Fruit fly (Drosophila melanogaster) whole organism, pupa: ENCODE data around the gene Ptp36E.

Source experiments
- CG10348 ChIP-seq: fragments of 200-800 bp; sonication (Bioruptor generic); IDR thresholded peaks from 2 replicates; pipeline ENCODE4 v1.3.6; 2022; ENCODE audit warnings: missing biosample characterization, missing genetic modification characterization
- CG12605 ChIP-seq: fragments of 200-800 bp; sonication (Bioruptor generic); IDR thresholded peaks from 2 replicates; pipeline ENCODE4 v1.3.6; 2022; ENCODE audit warnings: missing biosample characterization, missing genetic modification characterization
- CG13204 ChIP-seq: fragments of 200-800 bp; sonication (Bioruptor generic); optimal IDR thresholded peaks from 2 replicates; lab custom pipeline; 2018; ENCODE audit warnings: missing biosample characterization, mild to moderate bottlenecking, missing genetic modification characterization, moderate library complexity
- CG14655 ChIP-seq: fragments of 200-800 bp; sonication (Bioruptor generic); optimal IDR thresholded peaks from 3 replicates; lab custom pipeline; 2017; ENCODE audit warnings: mild to moderate bottlenecking, missing biosample characterization, missing genetic modification reagents, missing genetic modification characterization
- CG15710 ChIP-seq: fragments of 200-800 bp; sonication (Bioruptor generic); optimal IDR thresholded peaks from 2 replicates; lab custom pipeline; 2018; ENCODE audit warnings: missing biosample characterization, mild to moderate bottlenecking, missing genetic modification characterization, moderate library complexity
- CG17806 ChIP-seq: fragments of 200-800 bp; sonication (Bioruptor generic); optimal IDR thresholded peaks from 2 replicates; lab custom pipeline; 2018; ENCODE audit warnings: missing biosample characterization, mild to moderate bottlenecking, missing genetic modification characterization, moderate library complexity
- CG32121 ChIP-seq: fragments of 200-800 bp; sonication (Bioruptor generic); IDR thresholded peaks from 2 replicates; pipeline ENCODE4 v1.3.6; 2022; ENCODE audit warnings: missing biosample characterization, missing genetic modification characterization
- CG34367 ChIP-seq: fragments of 200-800 bp; sonication (Bioruptor generic); optimal IDR thresholded peaks from 2 replicates; lab custom pipeline; 2018; ENCODE audit warnings: missing biosample characterization, mild to moderate bottlenecking, missing genetic modification characterization
- CG4496 ChIP-seq: fragments of 200-800 bp; sonication (Bioruptor generic); IDR thresholded peaks from 3 replicates; pipeline ENCODE4 v1.3.6; 2022; ENCODE audit warnings: missing biosample characterization, missing genetic modification characterization
- CG8159 ChIP-seq: fragments of 200-800 bp; sonication (Bioruptor generic); optimal IDR thresholded peaks from 3 replicates; lab custom pipeline; 2018; ENCODE audit warnings: missing biosample characterization, mild to moderate bottlenecking, missing genetic modification characterization, moderate library complexity
- CG8301 ChIP-seq: fragments of 200-800 bp; sonication (Bioruptor generic); optimal IDR thresholded peaks from 2 replicates; lab custom pipeline; 2018; ENCODE audit warnings: missing biosample characterization, mild to moderate bottlenecking, missing genetic modification characterization
- CG9948 ChIP-seq: fragments of 200-800 bp; sonication (Bioruptor generic); optimal IDR thresholded peaks from 2 replicates; lab custom pipeline; 2018; ENCODE audit warnings: missing biosample characterization, mild to moderate bottlenecking, missing genetic modification characterization, moderate library complexity
- D1 ChIP-seq: fragments of 200-800 bp; sonication (Bioruptor generic); optimal IDR thresholded peaks from 2 replicates; lab custom pipeline; 2018; ENCODE audit warnings: missing biosample characterization, mild to moderate bottlenecking, missing genetic modification characterization, moderate library complexity
- EcR ChIP-seq: fragments of 200-800 bp; sonication (Bioruptor generic); optimal IDR thresholded peaks from 3 replicates; lab custom pipeline; 2019; ENCODE audit warnings: missing biosample characterization, missing genetic modification characterization, mild to moderate bottlenecking, moderate library complexity, missing genetic modification reagents
- Ets98B ChIP-seq: fragments of 200-800 bp; sonication (Bioruptor generic); IDR thresholded peaks from 2 replicates; pipeline ENCODE4 v1.3.6; 2022; ENCODE audit warnings: missing biosample characterization, missing genetic modification characterization
- Pif1A ChIP-seq: fragments of 200-800 bp; sonication (Bioruptor generic); optimal IDR thresholded peaks from 3 replicates; lab custom pipeline; 2016; ENCODE audit warnings: missing biosample characterization, missing genetic modification characterization
- Pif1B ChIP-seq: fragments of 200-800 bp; sonication (Bioruptor generic); optimal IDR thresholded peaks from 3 replicates; lab custom pipeline; 2016; ENCODE audit warnings: missing biosample characterization, missing genetic modification characterization
- Snoo ChIP-seq: fragments of 200-800 bp; sonication (Bioruptor generic); optimal IDR thresholded peaks from 3 replicates; lab custom pipeline; 2017; ENCODE audit warnings: missing biosample characterization, mild to moderate bottlenecking, missing genetic modification characterization, inconsistent platforms
- fd96Ca ChIP-seq: fragments of 200-800 bp; sonication (Bioruptor generic); IDR thresholded peaks from 3 replicates; pipeline ENCODE4 v1.3.6; 2022; ENCODE audit warnings: missing biosample characterization, missing genetic modification characterization
- gl ChIP-seq: fragments of 200-800 bp; sonication (Bioruptor generic); optimal IDR thresholded peaks from 2 replicates; lab custom pipeline; 2018; ENCODE audit warnings: missing biosample characterization, mild to moderate bottlenecking, missing genetic modification characterization
- rn ChIP-seq: fragments of 200-800 bp; sonication (Bioruptor generic); IDR thresholded peaks from 2 replicates; pipeline ENCODE4 v1.3.6; 2022; ENCODE audit warnings: missing biosample characterization, missing genetic modification characterization

Gene Ptp36E

DNA sequence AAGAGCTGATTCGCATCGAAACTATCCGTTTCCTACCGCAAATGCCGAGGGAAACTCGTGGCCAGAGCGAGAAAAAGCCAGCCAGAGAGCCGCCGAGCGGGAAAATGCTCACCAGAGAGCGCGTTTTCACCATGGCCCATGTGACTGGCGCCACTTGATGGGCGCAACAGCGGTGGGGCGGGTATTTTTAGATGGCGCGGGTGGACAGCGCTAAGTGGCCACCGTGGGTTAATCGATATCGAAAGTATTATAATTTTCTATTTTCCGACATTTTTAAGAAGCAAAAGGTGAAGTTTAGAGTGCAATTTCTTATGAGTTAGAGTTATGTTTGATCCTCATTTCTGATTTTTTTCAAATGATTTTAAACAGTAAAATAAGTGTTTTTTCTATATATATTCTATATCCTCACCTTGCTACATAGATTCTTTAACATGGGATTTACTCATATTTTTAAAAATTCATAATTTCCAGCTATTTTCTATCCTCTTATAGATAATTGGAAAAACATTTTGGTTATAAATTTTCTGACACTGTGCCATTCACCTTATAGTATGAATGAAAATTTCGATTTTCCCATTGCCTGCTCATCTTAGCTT lies at the start of gene Ptp36E:
Gene Ptp36E, minus strand, starts transcription at position 360 of the 596 bp plus-strand sequence.
- TF ChIP-seq CG32121 (GFP tag; lab: Robert Waterston, UW) (peak; percentile 81), Ets98B (peak; percentile 73), D1 (tag; lab: Kevin White, UChicago) (no peak), Pif1B (GFP tag; lab: Kevin White, UChicago) (no peak), CG4496 (GFP tag; lab: Robert Waterston, UW) (peak; percentile 81), Pif1A (GFP tag; lab: Kevin White, UChicago) (peak; percentile 24), CG13204 (GFP tag; lab: Kevin White, UChicago) (no peak), rn (no peak), gl (tag; lab: Kevin White, UChicago) (no peak), CG8159 (tag; lab: Kevin White, UChicago) (peak; percentile 76), CG17806 (tag; lab: Kevin White, UChicago) (no peak), EcR (no peak), CG15710 (tag; lab: Kevin White, UChicago) (peak; percentile 58), Snoo (tag; lab: Kevin White, UChicago) (no peak), CG34367 (tag; lab: Kevin White, UChicago) (no peak), CG9948 (tag; lab: Kevin White, UChicago) (no peak), CG10348 (GFP tag; lab: Robert Waterston, UW) (peak; percentile 48; the same call in 1 of the 2 replicates), CG14655 (peak; percentile 84), CG8301 (peak; percentile 77), CG12605 (peak; percentile 51), fd96Ca (GFP tag; lab: Robert Waterston, UW) (peak; percentile 55; the same call in 1 of the 3 replicates)

- TF ChIP-seq CG8301, result no peak
Observed at dm6 chr2L:18209137-18209536, 24.3 kb upstream of the Ptp36E start, which contains the start of gene CG31802. CG31802 (minus strand) TSS chr2L:18209237.

DNA sequence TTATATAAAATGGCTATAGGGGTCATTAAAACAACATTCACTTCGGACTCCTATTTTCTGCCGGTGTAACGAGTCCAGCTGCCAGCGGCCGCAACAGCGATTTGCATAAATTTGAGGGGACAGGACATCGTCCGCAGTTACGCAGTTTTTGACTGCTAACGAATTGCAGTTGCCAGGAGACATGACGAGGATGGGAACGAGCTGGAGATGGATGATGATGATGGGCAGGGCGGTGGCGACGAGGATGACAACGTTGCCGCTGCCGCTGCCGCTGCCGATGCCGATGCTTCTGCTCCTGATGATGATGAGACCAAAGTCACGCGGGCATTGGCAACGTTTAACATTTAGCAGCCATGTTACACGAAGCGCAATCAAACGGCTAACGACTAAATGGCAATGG lies 18.0 kb upstream of the Ptp36E start:
- TF ChIP-seq Snoo (tag; lab: Kevin White, UChicago), result no peak
- TF ChIP-seq CG14655, result no peak
- TF ChIP-seq CG8159 (tag; lab: Kevin White, UChicago), result no peak
- no peak for TF ChIP-seq rn
- no peak for TF ChIP-seq CG9948 (tag; lab: Kevin White, UChicago)

dm6 chr2L:18186695-18187094 lies 1.9 kb upstream of the Ptp36E start:
- TF ChIP-seq CG34367 (tag; lab: Kevin White, UChicago), result no peak
- no peak for TF ChIP-seq CG4496 (GFP tag; lab: Robert Waterston, UW)
- no peak for TF ChIP-seq CG10348 (GFP tag; lab: Robert Waterston, UW)
- no peak for TF ChIP-seq rn

DNA sequence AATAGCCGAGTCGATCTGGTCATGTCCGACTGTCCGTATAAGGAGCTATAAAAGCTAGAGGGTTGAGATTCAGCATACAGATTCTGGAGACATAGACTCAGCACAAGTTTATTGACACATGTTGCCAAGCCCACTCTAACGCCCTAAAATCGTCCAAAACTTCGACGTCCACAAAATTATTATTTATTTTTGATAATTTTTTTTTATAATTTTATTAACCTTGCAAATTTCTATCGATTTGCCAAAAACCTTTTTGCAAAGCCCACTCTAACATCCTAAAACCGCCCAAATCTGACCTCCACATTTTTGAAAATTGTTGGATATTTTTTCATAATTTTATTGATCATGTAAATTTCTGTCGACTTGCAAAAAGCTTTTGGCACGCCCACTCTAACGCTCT lies 25.6 kb downstream of the Ptp36E start, which contains the start of gene JMJD4:
Gene JMJD4, minus strand, starts transcription at position 101 of the 400 bp plus-strand sequence.
- TF ChIP-seq CG14655 (no peak), EcR (no peak), CG13204 (GFP tag; lab: Kevin White, UChicago) (no peak), CG15710 (tag; lab: Kevin White, UChicago) (no peak), gl (tag; lab: Kevin White, UChicago) (no peak), CG32121 (GFP tag; lab: Robert Waterston, UW) (no peak), Pif1B (GFP tag; lab: Kevin White, UChicago) (no peak), CG4496 (GFP tag; lab: Robert Waterston, UW) (no peak), rn (no peak), CG8301 (no peak), CG10348 (GFP tag; lab: Robert Waterston, UW) (no peak), Pif1A (GFP tag; lab: Kevin White, UChicago) (no peak), D1 (tag; lab: Kevin White, UChicago) (no peak), CG9948 (tag; lab: Kevin White, UChicago) (no peak), CG17806 (tag; lab: Kevin White, UChicago) (no peak), Ets98B (no peak)

DNA sequence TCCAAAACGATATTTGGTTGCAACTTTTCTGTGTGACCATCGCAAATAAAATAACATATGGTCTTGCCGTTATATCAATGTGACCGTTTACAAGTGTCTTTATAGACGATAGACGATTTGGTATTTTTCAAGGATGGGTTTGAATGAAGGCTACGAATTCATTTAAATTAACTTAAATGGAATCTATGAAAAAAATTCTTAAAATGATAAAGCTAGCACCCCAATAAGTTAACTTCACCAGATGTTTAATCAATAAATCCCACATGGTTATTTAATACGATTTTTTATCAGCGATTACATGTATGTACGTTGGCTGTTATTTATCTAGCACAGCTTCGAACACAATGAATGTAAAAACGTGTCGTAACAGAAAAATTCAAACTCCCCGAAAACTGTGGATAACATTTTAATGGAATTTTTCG lies 26.2 kb downstream of the Ptp36E start:
- TF ChIP-seq CG15710 (tag; lab: Kevin White, UChicago) (no peak), D1 (tag; lab: Kevin White, UChicago) (peak; percentile 71), CG9948 (tag; lab: Kevin White, UChicago) (no peak), gl (tag; lab: Kevin White, UChicago) (no peak), EcR (no peak), CG17806 (tag; lab: Kevin White, UChicago) (no peak), Ets98B (no peak), CG8159 (tag; lab: Kevin White, UChicago) (no peak)

DNA sequence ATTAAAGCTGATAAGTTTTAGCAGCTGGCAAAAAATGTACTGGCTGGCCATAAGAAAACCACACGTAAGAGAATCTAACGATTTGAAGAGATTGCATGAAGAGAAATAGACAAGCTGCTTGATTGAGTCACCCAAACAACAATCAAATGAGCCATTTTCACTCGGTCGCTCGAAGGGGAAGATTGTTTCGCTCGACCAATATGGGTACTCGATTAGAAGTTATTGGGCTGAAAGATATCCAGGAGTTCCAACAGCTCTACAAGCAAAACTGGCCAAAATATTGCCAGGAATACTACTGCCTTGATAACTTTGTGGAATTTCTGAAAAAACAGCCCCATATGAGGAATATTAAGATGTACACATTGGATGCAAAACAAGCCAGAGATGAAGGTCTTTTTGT lies 28.9 kb downstream of the Ptp36E start, which contains the start of gene CG5783:
Gene CG5783, plus strand, starts transcription at position 167 of the 400 bp plus-strand sequence.
- TF ChIP-seq CG12605 (no peak), CG4496 (GFP tag; lab: Robert Waterston, UW) (no peak), CG8301 (no peak), Ets98B (no peak), CG15710 (tag; lab: Kevin White, UChicago) (no peak), CG17806 (tag; lab: Kevin White, UChicago) (no peak), Pif1A (GFP tag; lab: Kevin White, UChicago) (no peak), CG8159 (tag; lab: Kevin White, UChicago) (no peak), fd96Ca (GFP tag; lab: Robert Waterston, UW) (no peak), rn (no peak)
